Fruit fly (Drosophila melanogaster) whole organism, pupa: ENCODE data around the gene ash1.

ENCODE experiments used
- CG10348 ChIP-seq: fragments of 200-800 bp; sonication (Bioruptor generic); IDR thresholded peaks from 2 replicates; pipeline ENCODE4 v1.3.6; 2022; ENCODE audit warnings: missing biosample characterization, missing genetic modification characterization
- CG12605 ChIP-seq: fragments of 200-800 bp; sonication (Bioruptor generic); IDR thresholded peaks from 2 replicates; pipeline ENCODE4 v1.3.6; 2022; ENCODE audit warnings: missing biosample characterization, missing genetic modification characterization
- CG13204 ChIP-seq: fragments of 200-800 bp; sonication (Bioruptor generic); optimal IDR thresholded peaks from 2 replicates; lab custom pipeline; 2018; ENCODE audit warnings: missing biosample characterization, mild to moderate bottlenecking, missing genetic modification characterization, moderate library complexity
- CG14655 ChIP-seq: fragments of 200-800 bp; sonication (Bioruptor generic); optimal IDR thresholded peaks from 3 replicates; lab custom pipeline; 2017; ENCODE audit warnings: mild to moderate bottlenecking, missing biosample characterization, missing genetic modification reagents, missing genetic modification characterization
- CG15710 ChIP-seq: fragments of 200-800 bp; sonication (Bioruptor generic); optimal IDR thresholded peaks from 2 replicates; lab custom pipeline; 2018; ENCODE audit warnings: missing biosample characterization, mild to moderate bottlenecking, missing genetic modification characterization, moderate library complexity
- CG17806 ChIP-seq: fragments of 200-800 bp; sonication (Bioruptor generic); optimal IDR thresholded peaks from 2 replicates; lab custom pipeline; 2018; ENCODE audit warnings: missing biosample characterization, mild to moderate bottlenecking, missing genetic modification characterization, moderate library complexity
- CG32121 ChIP-seq: fragments of 200-800 bp; sonication (Bioruptor generic); IDR thresholded peaks from 2 replicates; pipeline ENCODE4 v1.3.6; 2022; ENCODE audit warnings: missing biosample characterization, missing genetic modification characterization
- CG34367 ChIP-seq: fragments of 200-800 bp; sonication (Bioruptor generic); optimal IDR thresholded peaks from 2 replicates; lab custom pipeline; 2018; ENCODE audit warnings: missing biosample characterization, mild to moderate bottlenecking, missing genetic modification characterization
- CG4496 ChIP-seq: fragments of 200-800 bp; sonication (Bioruptor generic); IDR thresholded peaks from 3 replicates; pipeline ENCODE4 v1.3.6; 2022; ENCODE audit warnings: missing biosample characterization, missing genetic modification characterization
- CG8159 ChIP-seq: fragments of 200-800 bp; sonication (Bioruptor generic); optimal IDR thresholded peaks from 3 replicates; lab custom pipeline; 2018; ENCODE audit warnings: missing biosample characterization, mild to moderate bottlenecking, missing genetic modification characterization, moderate library complexity
- CG8301 ChIP-seq: fragments of 200-800 bp; sonication (Bioruptor generic); optimal IDR thresholded peaks from 2 replicates; lab custom pipeline; 2018; ENCODE audit warnings: missing biosample characterization, mild to moderate bottlenecking, missing genetic modification characterization
- CG9948 ChIP-seq: fragments of 200-800 bp; sonication (Bioruptor generic); optimal IDR thresholded peaks from 2 replicates; lab custom pipeline; 2018; ENCODE audit warnings: missing biosample characterization, mild to moderate bottlenecking, missing genetic modification characterization, moderate library complexity
- D1 ChIP-seq: fragments of 200-800 bp; sonication (Bioruptor generic); optimal IDR thresholded peaks from 2 replicates; lab custom pipeline; 2018; ENCODE audit warnings: missing biosample characterization, mild to moderate bottlenecking, missing genetic modification characterization, moderate library complexity
- EcR ChIP-seq: fragments of 200-800 bp; sonication (Bioruptor generic); optimal IDR thresholded peaks from 3 replicates; lab custom pipeline; 2019; ENCODE audit warnings: missing biosample characterization, missing genetic modification characterization, mild to moderate bottlenecking, moderate library complexity, missing genetic modification reagents
- Ets98B ChIP-seq: fragments of 200-800 bp; sonication (Bioruptor generic); IDR thresholded peaks from 2 replicates; pipeline ENCODE4 v1.3.6; 2022; ENCODE audit warnings: missing biosample characterization, missing genetic modification characterization
- Pif1A ChIP-seq: fragments of 200-800 bp; sonication (Bioruptor generic); optimal IDR thresholded peaks from 3 replicates; lab custom pipeline; 2016; ENCODE audit warnings: missing biosample characterization, missing genetic modification characterization
- Pif1B ChIP-seq: fragments of 200-800 bp; sonication (Bioruptor generic); optimal IDR thresholded peaks from 3 replicates; lab custom pipeline; 2016; ENCODE audit warnings: missing biosample characterization, missing genetic modification characterization
- Snoo ChIP-seq: fragments of 200-800 bp; sonication (Bioruptor generic); optimal IDR thresholded peaks from 3 replicates; lab custom pipeline; 2017; ENCODE audit warnings: missing biosample characterization, mild to moderate bottlenecking, missing genetic modification characterization, inconsistent platforms
- fd96Ca ChIP-seq: fragments of 200-800 bp; sonication (Bioruptor generic); IDR thresholded peaks from 3 replicates; pipeline ENCODE4 v1.3.6; 2022; ENCODE audit warnings: missing biosample characterization, missing genetic modification characterization
- gl ChIP-seq: fragments of 200-800 bp; sonication (Bioruptor generic); optimal IDR thresholded peaks from 2 replicates; lab custom pipeline; 2018; ENCODE audit warnings: missing biosample characterization, mild to moderate bottlenecking, missing genetic modification characterization
- rn ChIP-seq: fragments of 200-800 bp; sonication (Bioruptor generic); IDR thresholded peaks from 2 replicates; pipeline ENCODE4 v1.3.6; 2022; ENCODE audit warnings: missing biosample characterization, missing genetic modification characterization

ash1 gene

dm6 chr3L:19562146-19562700 lies 36.3 kb downstream of the ash1 start:
- TF ChIP-seq EcR (GFP tag; lab: Kevin White, UChicago) (peak; percentile 82), Snoo (tag; lab: Kevin White, UChicago) (no peak), CG12605 (GFP tag; lab: Robert Waterston, UW) (peak; percentile 30; the same call in 1 of the 2 replicates), CG13204 (GFP tag; lab: Kevin White, UChicago) (no peak)

dm6 chr3L:19561745-19562144 lies 36.8 kb downstream of the ash1 start:
- peak; percentile 73; the same call in 1 of the 2 replicates for TF ChIP-seq Ets98B (GFP tag; lab: Robert Waterston, UW)
- TF ChIP-seq CG10348 (GFP tag; lab: Robert Waterston, UW), result peak; percentile 19; the same call in 1 of the 2 replicates
- TF ChIP-seq fd96Ca (GFP tag; lab: Robert Waterston, UW), result no peak
- TF ChIP-seq Pif1A (GFP tag; lab: Kevin White, UChicago), result peak; percentile 67
- TF ChIP-seq CG8159, result peak; percentile 74
- peak; percentile 75 for TF ChIP-seq D1 (tag; lab: Kevin White, UChicago)
- peak; percentile 66 for TF ChIP-seq CG15710 (tag; lab: Kevin White, UChicago)
- peak; percentile 60 for TF ChIP-seq CG34367 (tag; lab: Kevin White, UChicago)
- TF ChIP-seq Snoo (tag; lab: Kevin White, UChicago), result peak; percentile 79
- TF ChIP-seq CG12605 (GFP tag; lab: Robert Waterston, UW), result peak; percentile 68
- TF ChIP-seq gl (tag; lab: Kevin White, UChicago), result no peak
- no peak for TF ChIP-seq CG13204 (GFP tag; lab: Kevin White, UChicago)
- TF ChIP-seq CG8301 (tag; lab: Kevin White, UChicago), result peak; percentile 79
- peak; percentile 83 for TF ChIP-seq CG9948 (tag; lab: Kevin White, UChicago)
- peak; percentile 78 for TF ChIP-seq CG17806 (tag; lab: Kevin White, UChicago)
- peak; percentile 84 for TF ChIP-seq CG32121 (GFP tag; lab: Robert Waterston, UW)
- TF ChIP-seq rn (GFP tag; lab: Robert Waterston, UW), result no peak
- peak; percentile 78; the same call in 2 of the 3 replicates for TF ChIP-seq CG4496 (GFP tag; lab: Robert Waterston, UW)
- TF ChIP-seq Pif1B (GFP tag; lab: Kevin White, UChicago), result peak; percentile 48
- TF ChIP-seq CG14655 (GFP tag; lab: Kevin White, UChicago), result peak; percentile 71

dm6 chr3L:19560695-19561246 lies 37.8 kb downstream of the ash1 start:
- TF ChIP-seq D1 (tag; lab: Kevin White, UChicago) (peak; percentile 96), CG12605 (GFP tag; lab: Robert Waterston, UW) (peak; percentile 98), CG34367 (tag; lab: Kevin White, UChicago) (peak; percentile 98), EcR (GFP tag; lab: Kevin White, UChicago) (peak; percentile 74), CG8301 (tag; lab: Kevin White, UChicago) (peak; percentile 98), CG13204 (GFP tag; lab: Kevin White, UChicago) (peak; percentile 98), gl (tag; lab: Kevin White, UChicago) (peak; percentile 97), fd96Ca (GFP tag; lab: Robert Waterston, UW) (peak; percentile 98), CG17806 (tag; lab: Kevin White, UChicago) (peak; percentile 99), CG9948 (tag; lab: Kevin White, UChicago) (peak; percentile 99), CG32121 (GFP tag; lab: Robert Waterston, UW) (peak; percentile 99), rn (GFP tag; lab: Robert Waterston, UW) (peak; percentile 95), Ets98B (GFP tag; lab: Robert Waterston, UW) (peak; percentile 99), CG8159 (peak; percentile 99), Snoo (tag; lab: Kevin White, UChicago) (peak; percentile 99), Pif1A (GFP tag; lab: Kevin White, UChicago) (peak; percentile 99), Pif1B (GFP tag; lab: Kevin White, UChicago) (peak; percentile 97), CG14655 (GFP tag; lab: Kevin White, UChicago) (peak; percentile 98), CG4496 (GFP tag; lab: Robert Waterston, UW) (peak; percentile 99), CG15710 (tag; lab: Kevin White, UChicago) (peak; percentile 99), CG10348 (GFP tag; lab: Robert Waterston, UW) (peak; percentile 93)

dm6 chr3L:19560005-19560694 lies 38.4 kb downstream of the ash1 start:
- no peak for TF ChIP-seq Ets98B (GFP tag; lab: Robert Waterston, UW)
- TF ChIP-seq CG15710 (tag; lab: Kevin White, UChicago), result no peak
- no peak for TF ChIP-seq gl (tag; lab: Kevin White, UChicago)
- TF ChIP-seq CG4496 (GFP tag; lab: Robert Waterston, UW), result no peak
- no peak for TF ChIP-seq CG9948 (tag; lab: Kevin White, UChicago)
- no peak for TF ChIP-seq Pif1A (GFP tag; lab: Kevin White, UChicago)
- peak; percentile 67 for TF ChIP-seq EcR (GFP tag; lab: Kevin White, UChicago)

- TF ChIP-seq CG8159 (no peak), Pif1A (GFP tag; lab: Kevin White, UChicago) (no peak), CG17806 (tag; lab: Kevin White, UChicago) (no peak)
Observed at dm6 chr3L:19559171-19559570, 39.4 kb downstream of the ash1 start.
